Worm (Caenorhabditis elegans) whole organism, L2 larva: Measurements from ENCODE around the gene fipr-9.

Experiments used
- crh-2 ChIP-seq: sonication (generic microtip); optimal IDR thresholded peaks from 2 replicates; lab custom pipeline; 2017; ENCODE audit warnings: missing biosample characterization, missing genetic modification characterization
- egl-27 ChIP-seq: sonication (generic microtip); optimal IDR thresholded peaks from 3 replicates; lab custom pipeline; 2017; ENCODE audit warnings: missing biosample characterization, missing genetic modification reagents, missing genetic modification characterization
- gmeb-1 ChIP-seq: fragments of 150-350 bp; optimal IDR thresholded peaks from 2 replicates; lab custom pipeline; 2014; ENCODE audit warnings: missing biosample characterization, missing genetic modification characterization
- snpc-4 ChIP-seq: fragments of 150-350 bp; optimal IDR thresholded peaks from 2 replicates; lab custom pipeline; 2014; ENCODE audit warnings: missing biosample characterization, missing genetic modification characterization
- unc-62 ChIP-seq: fragments of 150-350 bp; optimal IDR thresholded peaks from 2 replicates; lab custom pipeline; 2014; ENCODE audit warnings: missing biosample characterization, missing genetic modification reagents, missing genetic modification characterization
- ztf-1 ChIP-seq: fragments of 200-800 bp; sonication (Bioruptor generic); conservative IDR thresholded peaks from 2 replicates; pipeline ENCODE4 v1.3.6; 2022; ENCODE audit warnings: missing genetic modification characterization, missing compliant biosample characterization
- ztf-4 ChIP-seq: fragments of 150-350 bp; optimal IDR thresholded peaks from 2 replicates; lab custom pipeline; 2014; ENCODE audit warnings: missing biosample characterization, missing genetic modification characterization

- no peak for TF ChIP-seq crh-2 (tag; lab: Kevin White, UChicago)
- no peak for TF ChIP-seq gmeb-1
- no peak for TF ChIP-seq egl-27 (tag; lab: Kevin White, UChicago)
- TF ChIP-seq unc-62 (GFP tag; lab: Kevin White, UChicago): no peak
- no peak for TF ChIP-seq ztf-4 (tag; lab: Kevin White, UChicago)
- no peak for TF ChIP-seq snpc-4 (tag; lab: Kevin White, UChicago)
- TF ChIP-seq ztf-1 (GFP tag; lab: Robert Waterston, UW): no peak
Observed at ce11 chrV:10229222-10229879, 7.9 kb downstream of the fipr-9 start, which contains the start of the genes pyt-1 and fipr-7.
